Fruit fly (Drosophila melanogaster): Measurements from ENCODE around the gene RpL6.

Gene RpL6

dm6 chr3R:31610639-31611594 is 14.9 kb upstream of the RpL6 start, which contains the start of gene Med:
TSS of gene Med (plus strand) at chr3R:31611046.
- TF ChIP-seq CG8478 (optimal IDR thresholded peaks at IDR 0.05) (no peak), Dll (optimal IDR thresholded peaks at IDR 0.05) (no peak), pan (optimal IDR thresholded peaks at IDR 0.05) (no peak)

DNA sequence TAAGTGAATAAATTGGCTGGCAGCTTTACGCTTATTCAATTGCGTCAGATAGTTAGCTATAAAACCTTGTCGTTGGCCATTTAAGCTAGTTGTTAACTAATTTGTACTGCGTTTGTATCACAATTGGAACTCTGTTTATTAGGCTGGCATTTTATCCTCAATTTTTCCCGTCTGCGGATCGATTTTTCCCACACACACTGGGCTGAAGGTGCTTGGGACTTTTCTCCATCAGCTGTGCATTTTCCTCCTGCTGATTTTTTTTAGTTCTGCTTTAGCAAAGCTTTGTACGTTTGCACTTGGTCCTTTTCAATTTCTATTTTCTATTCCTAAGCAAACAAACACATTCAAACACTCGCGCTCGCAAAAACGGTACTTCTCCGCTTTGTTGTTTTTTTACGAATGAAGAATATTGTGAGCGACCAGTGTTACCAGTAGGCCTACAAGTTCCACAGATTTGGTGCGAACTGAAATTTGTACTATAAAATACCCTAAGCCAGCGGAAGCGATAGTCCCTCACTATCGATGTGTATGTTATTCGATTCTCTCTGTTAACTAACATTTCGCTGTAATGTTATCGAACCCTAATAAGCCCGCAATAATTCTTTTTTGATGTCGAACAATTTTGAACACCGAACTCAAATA is 13.5 kb upstream of the RpL6 start:
- no peak for TF ChIP-seq Dll (optimal IDR thresholded peaks at IDR 0.05)
- TF ChIP-seq CG8478 (optimal IDR thresholded peaks at IDR 0.05), result no peak
- TF ChIP-seq EcR (GFP tag; optimal IDR thresholded peaks at IDR 0.05), result no peak
- TF ChIP-seq usp (GFP tag; optimal IDR thresholded peaks at IDR 0.05), result no peak
- no peak for TF ChIP-seq pan (optimal IDR thresholded peaks at IDR 0.05)
- TF ChIP-seq psq (optimal IDR thresholded peaks at IDR 0.05), result no peak

DNA sequence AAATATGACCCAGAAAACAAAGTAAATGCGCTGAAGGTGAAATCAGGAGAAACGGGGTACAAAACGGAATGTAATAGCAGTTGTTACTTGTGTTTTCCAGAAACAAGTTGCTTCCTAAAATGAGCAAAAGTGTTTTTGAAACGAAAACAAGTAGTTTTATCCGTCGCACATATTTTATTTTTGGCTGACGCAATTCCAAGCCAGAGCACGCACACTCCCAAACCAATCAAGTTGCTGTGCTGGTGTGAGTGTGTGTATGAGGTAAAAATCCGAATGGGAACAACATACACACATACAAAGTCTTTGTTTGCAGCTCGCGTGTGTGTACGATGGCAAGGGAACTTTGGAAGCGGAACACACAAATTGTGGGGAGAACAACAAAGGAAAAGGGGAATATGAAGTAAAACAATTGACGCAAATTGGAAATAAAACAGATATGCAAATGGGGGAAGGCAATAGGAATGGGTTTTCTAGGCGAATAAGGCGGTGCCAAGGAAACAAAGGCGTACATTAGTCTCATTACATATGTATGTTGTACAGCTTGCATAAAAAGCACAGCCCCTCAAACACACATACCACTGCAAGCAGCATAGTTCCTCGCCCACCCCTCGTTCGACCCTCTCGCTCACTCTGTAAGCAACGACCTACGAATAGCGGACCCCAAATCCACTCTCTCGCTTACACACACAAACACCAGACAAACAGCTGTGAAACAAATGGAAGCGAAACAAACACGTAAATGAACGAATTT is 12.6 kb upstream of the RpL6 start:
- TF ChIP-seq pan (optimal IDR thresholded peaks at IDR 0.05) (no peak), EcR (GFP tag; optimal IDR thresholded peaks at IDR 0.05) (no peak), psq (optimal IDR thresholded peaks at IDR 0.05) (no peak), CG8478 (optimal IDR thresholded peaks at IDR 0.05) (peak; percentile 46)

dm6 chr3R:31608030-31608429 is 12.0 kb upstream of the RpL6 start:
- TF ChIP-seq Dll (optimal IDR thresholded peaks at IDR 0.05) (no peak), EcR (GFP tag; optimal IDR thresholded peaks at IDR 0.05) (no peak), usp (GFP tag; optimal IDR thresholded peaks at IDR 0.05) (no peak), psq (optimal IDR thresholded peaks at IDR 0.05) (no peak), pan (optimal IDR thresholded peaks at IDR 0.05) (no peak), CG8478 (optimal IDR thresholded peaks at IDR 0.05) (no peak)

- no peak for TF ChIP-seq EcR (GFP tag; optimal IDR thresholded peaks at IDR 0.05)
- TF ChIP-seq psq (optimal IDR thresholded peaks at IDR 0.05), result no peak
- TF ChIP-seq usp (GFP tag; optimal IDR thresholded peaks at IDR 0.05), result no peak
- TF ChIP-seq pan (optimal IDR thresholded peaks at IDR 0.05), result no peak
- no peak for TF ChIP-seq Dll (optimal IDR thresholded peaks at IDR 0.05)
- no peak for TF ChIP-seq CG8478 (optimal IDR thresholded peaks at IDR 0.05)
Observed at dm6 chr3R:31607287-31607849, 11.4 kb upstream of the RpL6 start.

dm6 chr3R:31606242-31607143 is 10.5 kb upstream of the RpL6 start:
- TF ChIP-seq EcR (GFP tag; optimal IDR thresholded peaks at IDR 0.05) (no peak), pan (optimal IDR thresholded peaks at IDR 0.05) (no peak), Dll (optimal IDR thresholded peaks at IDR 0.05) (no peak), CG8478 (optimal IDR thresholded peaks at IDR 0.05) (no peak), usp (GFP tag; optimal IDR thresholded peaks at IDR 0.05) (no peak), psq (optimal IDR thresholded peaks at IDR 0.05) (no peak)

DNA sequence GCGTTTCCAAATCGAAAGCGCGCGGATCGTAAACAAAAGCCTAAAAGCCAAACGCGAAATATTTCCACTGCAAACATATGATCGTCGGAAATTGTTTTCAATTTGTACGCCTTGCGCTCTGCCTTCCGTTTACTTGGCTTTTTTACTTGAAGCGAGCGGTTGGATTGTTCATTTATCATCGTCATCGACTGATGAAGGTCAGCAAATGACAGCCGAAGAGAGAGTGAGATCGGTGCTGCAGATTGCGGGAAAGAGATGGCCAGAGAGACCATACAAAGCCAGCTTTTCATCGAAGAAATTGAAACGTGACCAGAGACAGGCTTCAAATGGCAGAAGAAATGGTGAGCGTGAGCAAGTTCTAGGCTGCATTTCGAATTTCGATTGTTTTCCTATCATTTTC is 9.8 kb upstream of the RpL6 start:
- TF ChIP-seq EcR (GFP tag; optimal IDR thresholded peaks at IDR 0.05) (no peak), usp (GFP tag; optimal IDR thresholded peaks at IDR 0.05) (no peak), psq (optimal IDR thresholded peaks at IDR 0.05) (no peak), CG8478 (optimal IDR thresholded peaks at IDR 0.05) (no peak), Dll (optimal IDR thresholded peaks at IDR 0.05) (no peak), pan (optimal IDR thresholded peaks at IDR 0.05) (no peak)

DNA sequence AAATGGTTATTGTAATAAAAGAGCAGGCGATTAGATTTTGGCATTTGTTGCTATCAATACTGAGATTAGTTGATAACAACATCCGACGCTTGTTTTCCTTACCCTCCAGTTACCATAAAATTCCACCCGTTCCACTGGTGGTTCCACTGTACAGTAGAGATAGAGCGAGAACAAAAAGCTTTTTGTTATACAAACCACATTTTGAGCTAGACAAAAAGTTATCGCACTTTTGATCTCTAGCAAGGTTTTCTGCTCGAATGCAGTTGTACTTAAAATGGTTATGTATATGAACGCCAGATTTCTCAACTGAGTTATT is 9.1 kb upstream of the RpL6 start:
- TF ChIP-seq psq (optimal IDR thresholded peaks at IDR 0.05), result no peak
- TF ChIP-seq usp (GFP tag; optimal IDR thresholded peaks at IDR 0.05), result no peak
- no peak for TF ChIP-seq pan (optimal IDR thresholded peaks at IDR 0.05)
- TF ChIP-seq EcR (GFP tag; optimal IDR thresholded peaks at IDR 0.05), result no peak
- no peak for TF ChIP-seq Dll (optimal IDR thresholded peaks at IDR 0.05)
- TF ChIP-seq CG8478 (optimal IDR thresholded peaks at IDR 0.05), result no peak

DNA sequence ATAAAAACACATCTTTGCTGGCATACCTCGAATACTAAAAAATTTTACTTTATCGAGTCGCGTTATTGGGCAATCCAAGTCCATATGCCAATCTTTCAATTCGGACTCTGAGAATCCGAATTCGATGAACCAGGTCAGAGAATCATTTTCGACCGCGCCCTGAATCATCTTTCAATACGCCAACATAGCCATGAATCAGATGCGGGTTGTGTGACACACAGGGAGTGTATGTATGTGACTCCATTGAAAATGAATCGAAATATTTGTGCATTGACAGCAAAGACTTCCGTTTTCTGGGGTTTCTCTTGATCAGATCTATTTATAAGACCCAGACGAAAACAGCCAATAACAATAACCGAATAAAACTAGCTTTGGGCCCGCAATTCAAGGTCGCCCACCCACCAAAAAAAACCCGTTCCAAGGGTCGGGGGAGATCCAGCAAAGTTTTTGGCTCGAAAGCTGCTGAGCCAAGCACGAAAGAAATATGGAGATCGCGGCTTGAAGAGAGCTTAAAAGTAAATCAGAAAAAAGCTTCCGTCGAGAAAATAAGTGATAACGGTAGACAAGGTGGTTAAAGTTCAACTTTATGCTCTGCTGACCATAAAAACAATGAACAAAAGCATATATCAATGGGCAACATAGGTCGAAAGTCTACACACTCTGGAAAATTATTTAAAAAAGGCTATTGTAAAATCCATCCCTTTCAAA is 8.6 kb upstream of the RpL6 start:
- TF ChIP-seq EcR (GFP tag; optimal IDR thresholded peaks at IDR 0.05), result no peak
- no peak for TF ChIP-seq Dll (optimal IDR thresholded peaks at IDR 0.05)
- no peak for TF ChIP-seq pan (optimal IDR thresholded peaks at IDR 0.05)
- TF ChIP-seq usp (GFP tag; optimal IDR thresholded peaks at IDR 0.05), result no peak
- TF ChIP-seq psq (optimal IDR thresholded peaks at IDR 0.05), result no peak
- no peak for TF ChIP-seq CG8478 (optimal IDR thresholded peaks at IDR 0.05)

DNA sequence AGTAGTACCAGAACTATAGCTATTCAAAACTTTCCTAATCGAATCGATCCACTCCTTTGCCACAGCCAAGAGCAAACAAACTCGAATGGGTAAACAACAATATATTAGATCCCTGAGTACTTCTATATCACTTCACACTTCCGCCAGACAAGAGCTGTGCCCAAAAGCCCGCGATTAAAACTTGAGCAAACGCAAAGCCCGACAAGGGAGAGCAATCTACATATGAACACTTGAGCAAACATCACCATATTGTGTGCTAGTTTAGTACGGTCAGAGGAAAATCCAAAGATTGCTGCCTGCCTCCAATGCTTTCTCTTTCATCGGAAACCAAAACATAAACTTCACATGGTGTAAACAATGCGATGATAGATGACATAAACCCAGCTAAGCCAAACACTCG is 7.7 kb upstream of the RpL6 start:
- TF ChIP-seq usp (GFP tag; optimal IDR thresholded peaks at IDR 0.05) (no peak), EcR (GFP tag; optimal IDR thresholded peaks at IDR 0.05) (no peak), psq (optimal IDR thresholded peaks at IDR 0.05) (no peak), Dll (optimal IDR thresholded peaks at IDR 0.05) (no peak), pan (optimal IDR thresholded peaks at IDR 0.05) (no peak), CG8478 (optimal IDR thresholded peaks at IDR 0.05) (no peak)

Data from whole organism.